Worm (Caenorhabditis elegans) whole organism, L1 larva: ENCODE data around the gene C04F6.9.

Experiments
- ces-1 ChIP-seq: fragments of 150-350 bp; optimal IDR thresholded peaks from 2 replicates; lab custom pipeline; 2014; ENCODE audit warnings: missing biosample characterization, missing genetic modification reagents, missing genetic modification characterization
- fkh-10 ChIP-seq: sonication (generic microtip); optimal IDR thresholded peaks from 2 replicates; lab custom pipeline; 2017; ENCODE audit warnings: missing biosample characterization, missing genetic modification reagents, missing genetic modification characterization
- fos-1 ChIP-seq: fragments of 150-350 bp; optimal IDR thresholded peaks from 2 replicates; lab custom pipeline; 2014; ENCODE audit warnings: missing biosample characterization, missing genetic modification characterization
- lin-13 ChIP-seq: fragments of 150-350 bp; optimal IDR thresholded peaks from 2 replicates; lab custom pipeline; 2014; ENCODE audit warnings: missing biosample characterization, missing genetic modification reagents, missing genetic modification characterization
- lin-39 ChIP-seq: fragments of 150-350 bp; optimal IDR thresholded peaks from 2 replicates; lab custom pipeline; 2014; ENCODE audit warnings: missing biosample characterization, missing genetic modification reagents, missing genetic modification characterization
- nhr-11 ChIP-seq: fragments of 150-350 bp; optimal IDR thresholded peaks from 2 replicates; lab custom pipeline; 2014; ENCODE audit warnings: missing biosample characterization, missing genetic modification characterization
- nhr-20 ChIP-seq: sonication (generic microtip); optimal IDR thresholded peaks from 2 replicates; lab custom pipeline; 2016; ENCODE audit warnings: mild to moderate bottlenecking, missing genetic modification characterization, missing compliant biosample characterization
- nhr-76 ChIP-seq: sonication (generic microtip); optimal IDR thresholded peaks from 2 replicates; lab custom pipeline; 2017; ENCODE audit warnings: missing biosample characterization, missing genetic modification characterization
- skn-1 ChIP-seq: fragments of 150-350 bp; optimal IDR thresholded peaks from 2 replicates; lab custom pipeline; 2014; ENCODE audit warnings: missing biosample characterization, missing genetic modification characterization
- unc-130 ChIP-seq: fragments of 150-350 bp; optimal IDR thresholded peaks from 2 replicates; lab custom pipeline; 2017; ENCODE audit warnings: missing biosample characterization, missing genetic modification characterization, inconsistent platforms
- ztf-11 ChIP-seq, 2 experiments: sonication (generic microtip); optimal IDR thresholded peaks; 2 replicates each; lab custom pipeline; 2016 to 2017; ENCODE audit warnings: missing genetic modification characterization in 2 of 2, missing biosample characterization in 1 of 2, missing compliant biosample characterization in 1 of 2

ce11 chrX:3393562-3393961, 8.2 kb upstream of the C04F6.9 start, which contains the start of gene slcf-2:
- TF ChIP-seq lin-39 (tag; lab: Kevin White, UChicago) (no peak), fkh-10 (GFP tag; lab: Kevin White, UChicago) (no peak), ztf-11 (tag; optimal IDR thresholded peaks at IDR 0.05; lab: Kevin White, UChicago) (no peak), nhr-76 (tag; lab: Kevin White, UChicago) (no peak), ces-1 (no peak), skn-1 (tag; lab: Kevin White, UChicago) (no peak), nhr-20 (no peak), lin-13 (GFP tag; lab: Kevin White, UChicago) (no peak), nhr-11 (no peak), fos-1 (tag; lab: Kevin White, UChicago) (no peak), unc-130 (tag; lab: Kevin White, UChicago) (no peak)
